Worm (Caenorhabditis elegans): Measurements from ENCODE around the gene K07E3.1.
"Not testable (repeated sequence)": the region's sequence is repeated elsewhere in the genome, so short reads cannot be mapped to it uniquely, and the experiment has no call there.

The K07E3.1 gene

DNA sequence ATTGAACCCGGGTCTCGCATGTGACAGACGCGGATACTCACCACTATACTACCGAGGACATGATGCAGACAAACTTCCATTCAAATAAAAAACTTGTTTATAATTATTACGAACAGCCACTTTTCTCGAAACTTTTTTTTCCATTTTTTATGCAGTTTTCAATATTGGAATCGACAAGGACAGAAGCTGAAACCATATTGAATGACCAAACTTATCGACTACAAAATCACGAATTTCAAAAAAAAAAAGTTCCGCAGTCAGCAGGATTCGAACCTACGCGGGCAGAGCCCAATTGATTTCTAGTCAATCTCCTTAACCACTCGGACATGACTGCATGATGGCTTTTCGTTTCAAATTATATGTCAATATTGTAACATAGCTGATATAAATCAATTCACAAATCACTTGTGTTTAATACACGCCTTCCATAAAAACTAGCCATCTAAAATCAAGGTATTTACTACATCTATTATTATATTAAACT, 42.4 kb downstream of the K07E3.1 start:
- peak; percentile 80; the same call in 1 of the 2 replicates for TF ChIP-seq egl-43 (GFP tag; IDR thresholded peaks at IDR 0.05)
- peak; percentile 32; the same call in 1 of the 2 replicates for TF ChIP-seq dmd-6 (GFP tag; IDR thresholded peaks at IDR 0.05)
- peak; percentile 85 for TF ChIP-seq dmd-8 (GFP tag; IDR thresholded peaks at IDR 0.05)
- 0 out of 2 replicates have a peak, but pooled peaks have one; percentile 18 for TF ChIP-seq zip-11 (GFP tag; IDR thresholded peaks at IDR 0.05)
- TF ChIP-seq hlh-30 (tag; optimal IDR thresholded peaks at IDR 0.05; ENCODE audit: insufficient read depth), result peak; percentile 52
- 0 out of 2 replicates have a peak, but pooled peaks have one; percentile 23 for TF ChIP-seq D1046.2 (GFP tag; IDR thresholded peaks at IDR 0.05)
- TF ChIP-seq php-3 (GFP tag; IDR thresholded peaks at IDR 0.05), result peak; percentile 45; the same call in 1 of the 2 replicates
- TF ChIP-seq F26F4.8 (GFP tag; conservative IDR thresholded peaks at IDR 0.05), result peak; percentile 58; the same call in 1 of the 2 replicates
- TF ChIP-seq madf-5 (GFP tag; IDR thresholded peaks at IDR 0.05), result 0 out of 4 replicates have a peak, but pooled peaks of 1 of the 2 experiments have one; percentile 47
- TF ChIP-seq lin-38 (GFP tag; IDR thresholded peaks at IDR 0.05), result peak; percentile 63
- peak; percentile 58; the same call in 1 of the 2 replicates for TF ChIP-seq arid-1 (GFP tag; conservative IDR thresholded peaks at IDR 0.05)
- peak; percentile 32 for TF ChIP-seq nhr-48 (tag; optimal IDR thresholded peaks at IDR 0.05)
- 0 out of 2 replicates have a peak, but pooled peaks have one; percentile 42 for TF ChIP-seq zfp-3 (GFP tag; conservative IDR thresholded peaks at IDR 0.05)
- TF ChIP-seq ctbp-1 (GFP tag; IDR thresholded peaks at IDR 0.05), result 0 out of 2 replicates have a peak, but pooled peaks have one; percentile 51
- 0 out of 2 replicates have a peak, but pooled peaks have one; percentile 45 for TF ChIP-seq vab-7 (GFP tag; IDR thresholded peaks at IDR 0.05)
- TF ChIP-seq pha-4 (GFP tag; IDR thresholded peaks at IDR 0.05), result peak; percentile 71; the same call in 1 of the 2 replicates
- not testable (repeated sequence) for TF ChIP-seq pha-4 (tag; optimal IDR thresholded peaks at IDR 0.05)
- peak; percentile 72; the same call in 1 of the 2 replicates for TF ChIP-seq Y48G9A.11 (GFP tag; IDR thresholded peaks at IDR 0.05)
- TF ChIP-seq snpc-1.2 (GFP tag; IDR thresholded peaks at IDR 0.05), result peak; percentile 78; the same call in 1 of the 2 replicates
- peak; percentile 32 for TF ChIP-seq nhr-102 (tag; optimal IDR thresholded peaks at IDR 0.05)
- peak; percentile 46; the same call in 1 of the 2 replicates for TF ChIP-seq T26A8.4 (GFP tag; IDR thresholded peaks at IDR 0.05)
- peak; percentile 63 for TF ChIP-seq lim-7 (GFP tag; IDR thresholded peaks at IDR 0.05)
- peak; percentile 34 for TF ChIP-seq T20F7.1 (GFP tag; optimal IDR thresholded peaks at IDR 0.05)

- TF ChIP-seq vab-7 (GFP tag; IDR thresholded peaks at IDR 0.05) (peak; percentile 24; the same call in 1 of the 2 replicates), dmd-6 (GFP tag; IDR thresholded peaks at IDR 0.05) (peak; percentile 30), madf-9 (GFP tag; conservative IDR thresholded peaks at IDR 0.05) (peak; percentile 33; the same call in 1 of the 2 replicates), hlh-30 (tag; optimal IDR thresholded peaks at IDR 0.05; ENCODE audit: insufficient read depth) (peak; percentile 86), T26A8.4 (GFP tag; IDR thresholded peaks at IDR 0.05) (peak; percentile 72; the same call in 1 of the 2 replicates), lin-13 (GFP tag; optimal IDR thresholded peaks at IDR 0.05) (peak; percentile 2), ctbp-1 (GFP tag; IDR thresholded peaks at IDR 0.05) (peak; percentile 45; the same call in 1 of the 2 replicates), mep-1 (tag; optimal IDR thresholded peaks at IDR 0.05) (peak; percentile 46), lin-38 (GFP tag; IDR thresholded peaks at IDR 0.05) (peak; percentile 53), daf-16 (GFP tag; optimal IDR thresholded peaks at IDR 0.05) (peak in 1 of 2 experiments; percentile 69), daf-16 (tag; optimal IDR thresholded peaks at IDR 0.05) (peak; percentile 39), D1046.2 (GFP tag; IDR thresholded peaks at IDR 0.05) (0 out of 2 replicates have a peak, but pooled peaks have one; percentile 4), T20F7.1 (GFP tag; optimal IDR thresholded peaks at IDR 0.05) (peak; percentile 24), Y5F2A.4 (GFP tag; optimal IDR thresholded peaks at IDR 0.05) (peak; percentile 63), hmg-1.1 (GFP tag; IDR thresholded peaks at IDR 0.05) (peak; percentile 44; the same call in 1 of the 2 replicates), egl-43 (GFP tag; IDR thresholded peaks at IDR 0.05) (peak; percentile 82; the same call in 1 of the 2 replicates), dve-1 (tag; optimal IDR thresholded peaks at IDR 0.05; ENCODE audit: insufficient read depth) (peak; percentile 39), lim-7 (GFP tag; IDR thresholded peaks at IDR 0.05) (peak; percentile 56), dmd-8 (GFP tag; IDR thresholded peaks at IDR 0.05) (0 out of 2 replicates have a peak, but pooled peaks have one; percentile 18), mes-2 (tag; optimal IDR thresholded peaks at IDR 0.05; ENCODE audit: poor library complexity, severe bottlenecking) (peak; percentile 55), spr-1 (tag; optimal IDR thresholded peaks at IDR 0.05) (peak; percentile 43), duxl-1 (tag; optimal IDR thresholded peaks at IDR 0.05; ENCODE audit: poor library complexity) (peak; percentile 34), lsy-2 (tag; optimal IDR thresholded peaks at IDR 0.05) (peak in 1 of 2 experiments; percentile 11), snpc-1.2 (GFP tag; IDR thresholded peaks at IDR 0.05) (peak; percentile 67; the same call in 1 of the 2 replicates), Y48G9A.11 (GFP tag; IDR thresholded peaks at IDR 0.05) (peak; percentile 62), F26F4.8 (GFP tag; conservative IDR thresholded peaks at IDR 0.05) (0 out of 2 replicates have a peak, but pooled peaks have one; percentile 48), nhr-48 (tag; optimal IDR thresholded peaks at IDR 0.05) (peak; percentile 61), tra-1 (GFP tag; IDR thresholded peaks at IDR 0.05) (0 out of 2 replicates have a peak, but pooled peaks have one; percentile 29), rbr-2 (tag; optimal IDR thresholded peaks at IDR 0.05) (peak; percentile 10), spr-3 (GFP tag; optimal IDR thresholded peaks at IDR 0.05) (peak; percentile 32), hlh-11 (tag; optimal IDR thresholded peaks at IDR 0.05) (peak; percentile 3), nhr-102 (tag; optimal IDR thresholded peaks at IDR 0.05) (peak; percentile 8), hif-1 (tag; optimal IDR thresholded peaks at IDR 0.05) (peak; percentile 14), pha-4 (GFP tag; IDR thresholded peaks at IDR 0.05) (peak; percentile 53; the same call in 1 of the 2 replicates)
- not testable (repeated sequence) for TF ChIP-seq pha-4 (tag; optimal IDR thresholded peaks at IDR 0.05)
Measured at ce11 chrX:8154374-8154836, 44.2 kb downstream of the K07E3.1 start.
